Comparison of ENCODE assay signal across 7 worm cellular contexts in genomic region chrX:17598712-17599111, ce11.
TF ChIP-seq lines count a peak whose summit lies in the region.

No protein-coding gene starts in this region.

TF ChIP-seq in whole organism, L1 larva, 84 proteins besides CTCF, POLR2A, EP300 and RAD21 (continues in another document):
- TF ChIP-seq nhr-84 (tag; optimal IDR thresholded peaks at IDR 0.05; lab: Kevin White, UChicago) (no peak), ceh-8 (GFP tag; optimal IDR thresholded peaks at IDR 0.05; lab: Kevin White, UChicago) (no peak), ceh-90 (tag; optimal IDR thresholded peaks at IDR 0.05; lab: Kevin White, UChicago) (no peak), mdl-1 (tag; optimal IDR thresholded peaks at IDR 0.05; lab: Kevin White, UChicago) (peak in 1 of 2 experiments; percentile 4), nhr-90 (tag; optimal IDR thresholded peaks at IDR 0.05; lab: Kevin White, UChicago; ENCODE audit: poor library complexity) (no peak), ets-5 (GFP tag; IDR thresholded peaks at IDR 0.05; lab: Robert Waterston, UW) (no peak), elt-2 (tag; optimal IDR thresholded peaks at IDR 0.05; lab: Kevin White, UChicago) (peak; percentile 18), nhr-28 (tag; optimal IDR thresholded peaks at IDR 0.05; lab: Kevin White, UChicago) (no peak), nhr-47 (tag; optimal IDR thresholded peaks at IDR 0.05; lab: Kevin White, UChicago) (no peak), nhr-237 (tag; optimal IDR thresholded peaks at IDR 0.05; lab: Kevin White, UChicago) (no peak), hlh-17 (GFP tag; optimal IDR thresholded peaks at IDR 0.05; lab: Kevin White, UChicago; ENCODE audit: borderline replicate concordance) (no peak), sptf-1 (tag; optimal IDR thresholded peaks at IDR 0.05; lab: Kevin White, UChicago) (no peak), nhr-19 (GFP tag; conservative IDR thresholded peaks at IDR 0.05; lab: Robert Waterston, UW) (no peak)

TF ChIP-seq in whole organism, L2 larva, 48 proteins besides CTCF, POLR2A, EP300 and RAD21:
- TF ChIP-seq fos-1 (tag; optimal IDR thresholded peaks at IDR 0.05; lab: Kevin White, UChicago): peak; percentile 77
- no peak for TF ChIP-seq sma-3 (GFP tag; optimal IDR thresholded peaks at IDR 0.05; lab: Kevin White, UChicago)

TF ChIP-seq in whole organism, L3 larva, 47 proteins besides CTCF, POLR2A, EP300 and RAD21:
- TF ChIP-seq pqm-1 (tag; optimal IDR thresholded peaks at IDR 0.05; lab: Kevin White, UChicago) (peak; percentile 64), elt-2 (tag; optimal IDR thresholded peaks at IDR 0.05; lab: Kevin White, UChicago) (peak; percentile 66), ZK546.5 (tag; optimal IDR thresholded peaks at IDR 0.05; lab: Kevin White, UChicago) (no peak)

TF ChIP-seq in whole organism, L4 larva, 104 proteins besides CTCF, POLR2A, EP300 and RAD21:
- no peak for TF ChIP-seq ctbp-1 (GFP tag; IDR thresholded peaks at IDR 0.05; lab: Robert Waterston, UW)
- peak; percentile 6 for TF ChIP-seq nhr-28 (tag; optimal IDR thresholded peaks at IDR 0.05; lab: Kevin White, UChicago)
- peak; percentile 47 for TF ChIP-seq dmd-6 (GFP tag; IDR thresholded peaks at IDR 0.05; lab: Robert Waterston, UW)
- TF ChIP-seq lim-7 (GFP tag; IDR thresholded peaks at IDR 0.05; lab: Robert Waterston, UW): no peak
- TF ChIP-seq F49E8.2 (tag; optimal IDR thresholded peaks at IDR 0.05; lab: Kevin White, UChicago; ENCODE audit: borderline replicate concordance): no peak
- no peak for TF ChIP-seq fos-1 (tag; optimal IDR thresholded peaks at IDR 0.05; lab: Kevin White, UChicago)
- no peak for TF ChIP-seq lin-15B (tag; optimal IDR thresholded peaks at IDR 0.05; lab: Kevin White, UChicago)
- peak in 1 of 2 experiments; percentile 39 for TF ChIP-seq unc-62 (GFP tag; optimal IDR thresholded peaks at IDR 0.05 in 1 of 2; lab: Kevin White, UChicago)
- TF ChIP-seq unc-62 (tag; optimal IDR thresholded peaks at IDR 0.05; lab: Kevin White, UChicago): no peak
- no peak for TF ChIP-seq tag-97 (GFP tag; IDR thresholded peaks at IDR 0.05; lab: Robert Waterston, UW)
- TF ChIP-seq daf-16 (GFP tag; optimal IDR thresholded peaks at IDR 0.05; lab: Kevin White, UChicago): no peak
- TF ChIP-seq daf-16 (tag; optimal IDR thresholded peaks at IDR 0.05; lab: Kevin White, UChicago): peak; percentile 54
- no peak for TF ChIP-seq R02D3.7 (tag; optimal IDR thresholded peaks at IDR 0.05; lab: Kevin White, UChicago)
- TF ChIP-seq pqm-1 (tag; optimal IDR thresholded peaks at IDR 0.05; lab: Kevin White, UChicago): peak; percentile 57

TF ChIP-seq in whole organism, late embryonic, 69 proteins besides CTCF, POLR2A, EP300 and RAD21:
- TF ChIP-seq odd-2 (tag; optimal IDR thresholded peaks at IDR 0.05; lab: Kevin White, UChicago): no peak
- TF ChIP-seq syd-9 (tag; optimal IDR thresholded peaks at IDR 0.05; lab: Kevin White, UChicago): no peak
- peak; percentile 62 for TF ChIP-seq elt-2 (tag; optimal IDR thresholded peaks at IDR 0.05; lab: Kevin White, UChicago)

TF ChIP-seq in whole organism, mixed stage, embryonic, 35 proteins besides CTCF, POLR2A, EP300 and RAD21:
- TF ChIP-seq zip-8 (tag; optimal IDR thresholded peaks at IDR 0.05; lab: Kevin White, UChicago) (peak; percentile 13), ham-2 (GFP tag; optimal IDR thresholded peaks at IDR 0.05; lab: Kevin White, UChicago) (no peak)

TF ChIP-seq in whole organism, young adult, 124 proteins besides CTCF, POLR2A, EP300 and RAD21:
- TF ChIP-seq atf-7 (tag; optimal IDR thresholded peaks at IDR 0.05; lab: Kevin White, UChicago) (peak; percentile 18), F55B11.4 (tag; optimal IDR thresholded peaks at IDR 0.05; lab: Kevin White, UChicago; ENCODE audit: borderline replicate concordance, insufficient read depth) (no peak), nhr-80 (tag; optimal IDR thresholded peaks at IDR 0.05; lab: Kevin White, UChicago) (peak; percentile 55)
